Fruit fly (Drosophila melanogaster): ENCODE data around the gene CG32266.

Gene CG32266

DNA sequence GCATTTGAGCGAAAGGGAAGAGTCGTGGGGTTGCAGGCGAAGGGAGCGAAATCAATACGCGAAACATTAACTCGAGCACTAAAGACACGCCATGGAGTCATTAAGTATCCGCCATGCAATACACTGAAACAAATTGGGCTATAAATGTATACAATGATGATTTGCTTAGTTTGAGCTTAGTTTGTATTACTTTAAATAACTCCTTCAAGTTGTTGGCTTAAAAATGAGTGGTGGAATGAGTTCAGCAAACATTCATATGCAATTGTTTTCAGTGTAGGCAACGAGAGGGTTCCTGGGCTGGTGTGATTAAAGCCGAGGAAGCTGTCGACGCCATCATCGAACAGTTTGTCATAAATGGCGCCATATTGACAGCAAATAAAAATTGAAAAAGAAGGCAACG, 7.1 kb downstream of the CG32266 start (continued):
- TF ChIP-seq bsh (GFP tag; optimal IDR thresholded peaks at IDR 0.05) = peak in 1 of 2 experiments; percentile 11
- peak; percentile 4 for TF ChIP-seq lab (GFP tag; optimal IDR thresholded peaks at IDR 0.05)
- TF ChIP-seq CG16779 (GFP tag; IDR thresholded peaks at IDR 0.05) = no peak
- no peak for TF ChIP-seq bowl (GFP tag; IDR thresholded peaks at IDR 0.05)
- TF ChIP-seq ewg (GFP tag; optimal IDR thresholded peaks at IDR 0.05) = peak; percentile 2
- peak; percentile 1 for TF ChIP-seq unpg (GFP tag; optimal IDR thresholded peaks at IDR 0.05)
- TF ChIP-seq Med (GFP tag) = peak; percentile 65
- no peak for TF ChIP-seq CG11247 (GFP tag; IDR thresholded peaks at IDR 0.05)
- no peak for TF ChIP-seq CG4730 (GFP tag; IDR thresholded peaks at IDR 0.05)
- peak; percentile 11 for TF ChIP-seq Xbp1 (GFP tag; optimal IDR thresholded peaks at IDR 0.05)
- TF ChIP-seq B-H1 (GFP tag; IDR thresholded peaks at IDR 0.05) = no peak
- TF ChIP-seq hkb (optimal IDR thresholded peaks at IDR 0.05) = no peak
- 0 out of 2 replicates have a peak, but pooled peaks have one; percentile 26 for TF ChIP-seq hkb (GFP tag; IDR thresholded peaks at IDR 0.05)
- TF ChIP-seq Oli (tag; optimal IDR thresholded peaks at IDR 0.05) = peak; percentile 6
- peak in 1 of 2 experiments; percentile 15 for TF ChIP-seq Hr51 (GFP tag; optimal IDR thresholded peaks at IDR 0.05)
- peak; percentile 28 for TF ChIP-seq CG1603 (tag; optimal IDR thresholded peaks at IDR 0.05)
- 0 out of 2 replicates have a peak, but pooled peaks have one; percentile 25 for TF ChIP-seq seq (GFP tag; IDR thresholded peaks at IDR 0.05)
- TF ChIP-seq CG12219 (GFP tag; optimal IDR thresholded peaks at IDR 0.05) = no peak
- peak; percentile 22 for TF ChIP-seq gem (tag; optimal IDR thresholded peaks at IDR 0.05)
- no peak for TF ChIP-seq Dip3 (GFP tag; optimal IDR thresholded peaks at IDR 0.05)
- 0 out of 2 replicates have a peak, but pooled peaks have one; percentile 4 for TF ChIP-seq ssp (GFP tag; IDR thresholded peaks at IDR 0.05)
- no peak for TF ChIP-seq NC2β (GFP tag; optimal IDR thresholded peaks at IDR 0.05)
- no peak for TF ChIP-seq D19B (GFP tag; optimal IDR thresholded peaks at IDR 0.05)
- peak in 1 of 2 experiments; percentile 10 for TF ChIP-seq dpn (GFP tag; optimal IDR thresholded peaks at IDR 0.05)
- TF ChIP-seq CG6654 (GFP tag; optimal IDR thresholded peaks at IDR 0.05) = no peak
- TF ChIP-seq vvl (GFP tag; IDR thresholded peaks at IDR 0.05) = peak; percentile 45; the same call in 1 of the 2 replicates
- peak; percentile 18 for TF ChIP-seq CG12769 (tag; optimal IDR thresholded peaks at IDR 0.05)
- TF ChIP-seq Rfx (GFP tag; IDR thresholded peaks at IDR 0.05) = 0 out of 2 replicates have a peak, but pooled peaks have one; percentile 12
- TF ChIP-seq dmrt99B (tag; optimal IDR thresholded peaks at IDR 0.05) = peak; percentile 2

DNA sequence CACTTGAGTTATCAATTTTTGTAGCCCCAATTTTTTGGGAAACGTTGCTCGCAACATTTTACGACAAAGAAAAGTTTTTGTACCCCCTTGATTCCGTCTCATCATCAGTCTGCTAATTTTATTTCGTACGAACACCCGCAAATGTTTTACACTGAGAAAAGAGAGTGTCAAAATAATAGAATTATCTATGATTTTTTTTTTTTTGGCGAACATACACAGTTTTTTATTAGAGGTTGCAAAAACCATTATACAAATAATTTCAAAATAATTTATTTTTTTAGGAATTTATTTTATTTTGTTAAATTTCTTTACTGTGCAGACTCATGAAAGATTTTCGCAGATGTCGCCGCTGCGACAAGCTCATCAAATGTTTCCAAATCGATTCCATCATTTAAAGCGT, 7.9 kb downstream of the CG32266 start:
- no peak for TF ChIP-seq bab2 (GFP tag; optimal IDR thresholded peaks at IDR 0.05)
- TF ChIP-seq onecut (GFP tag; IDR thresholded peaks at IDR 0.05) = no peak
- no peak for TF ChIP-seq Lhr (GFP tag; optimal IDR thresholded peaks at IDR 0.05)
- peak; percentile 35 for TF ChIP-seq unpg (GFP tag; optimal IDR thresholded peaks at IDR 0.05)
- 0 out of 2 replicates have a peak, but pooled peaks have one; percentile 5 for TF ChIP-seq Rx (GFP tag; IDR thresholded peaks at IDR 0.05)
- TF ChIP-seq CG14014 (GFP tag; IDR thresholded peaks at IDR 0.05) = peak; percentile 38; the same call in 1 of the 2 replicates
- no peak for TF ChIP-seq Drgx (GFP tag; IDR thresholded peaks at IDR 0.05)
- TF ChIP-seq wdn (GFP tag; IDR thresholded peaks at IDR 0.05) = no peak
- no peak for TF ChIP-seq Doc2 (GFP tag; IDR thresholded peaks at IDR 0.05)
- TF ChIP-seq HLH3B (GFP tag; IDR thresholded peaks at IDR 0.05) = peak; percentile 21; the same call in 1 of the 2 replicates
- TF ChIP-seq fu2 (GFP tag; optimal IDR thresholded peaks at IDR 0.05) = no peak
- no peak for TF ChIP-seq sqz (GFP tag; optimal IDR thresholded peaks at IDR 0.05)
- TF ChIP-seq tup (GFP tag; optimal IDR thresholded peaks at IDR 0.05) = no peak
- no peak for TF ChIP-seq slp2 (GFP tag; optimal IDR thresholded peaks at IDR 0.05)
- peak; percentile 30; the same call in 1 of the 3 replicates for TF ChIP-seq row (GFP tag; IDR thresholded peaks at IDR 0.05)
- TF ChIP-seq CG11696 (GFP tag; IDR thresholded peaks at IDR 0.05) = no peak
- no peak for TF ChIP-seq jigr1 (GFP tag; IDR thresholded peaks at IDR 0.05)
- TF ChIP-seq CG3726 (GFP tag; IDR thresholded peaks at IDR 0.05) = no peak
- TF ChIP-seq gt (GFP tag; IDR thresholded peaks at IDR 0.05) = no peak
- TF ChIP-seq CG17328 (GFP tag; IDR thresholded peaks at IDR 0.05) = peak; percentile 41; the same call in 1 of the 2 replicates
- no peak for TF ChIP-seq knrl (GFP tag; IDR thresholded peaks at IDR 0.05; ENCODE audit: partially characterized antibody)
- TF ChIP-seq CG10462 (GFP tag; optimal IDR thresholded peaks at IDR 0.05) = no peak
- TF ChIP-seq CG10274 (GFP tag; optimal IDR thresholded peaks at IDR 0.05) = no peak
- no peak for TF ChIP-seq CG13296 (GFP tag; optimal IDR thresholded peaks at IDR 0.05)

Measured in whole organism, embryonic.